Worm (Caenorhabditis elegans) whole organism, early embryonic: Measurements from ENCODE around the gene arl-5.

Experiments
- aly-1 ChIP-seq: sonication (generic microtip); optimal IDR thresholded peaks from 2 replicates; lab custom pipeline; 2016; ENCODE audit warnings: missing genetic modification characterization, missing compliant biosample characterization
- ama-1 ChIP-seq: fragments of 150-350 bp; optimal IDR thresholded peaks from 2 replicates; lab custom pipeline; 2014
- ceh-13 ChIP-seq: fragments of 200-800 bp; sonication (Bioruptor generic); optimal IDR thresholded peaks from 2 replicates; lab custom pipeline; 2018; ENCODE audit warnings: mild to moderate bottlenecking, missing genetic modification characterization, missing compliant biosample characterization
- ets-7 ChIP-seq: sonication (generic microtip); optimal IDR thresholded peaks from 2 replicates; lab custom pipeline; 2016; ENCODE audit warnings: missing genotype, missing genetic modification characterization, missing compliant biosample characterization
- flt-1 ChIP-seq: fragments of 200-800 bp; sonication (Bioruptor generic); IDR thresholded peaks from 2 replicates; pipeline ENCODE4 v1.3.6; 2022; ENCODE audit warnings: missing genetic modification characterization, missing compliant biosample characterization
- hmbx-1 ChIP-seq: sonication (generic microtip); optimal IDR thresholded peaks from 2 replicates; lab custom pipeline; 2016; ENCODE audit warnings: mild to moderate bottlenecking, missing genetic modification characterization, missing compliant biosample characterization
- hmg-4 ChIP-seq: fragments of 200-800 bp; sonication (Bioruptor generic); optimal IDR thresholded peaks from 2 replicates; lab custom pipeline; 2018; ENCODE audit warnings: mild to moderate bottlenecking, missing genetic modification characterization, missing compliant biosample characterization
- hnd-1 ChIP-seq: sonication (generic microtip); optimal IDR thresholded peaks from 2 replicates; lab custom pipeline; 2016; ENCODE audit warnings: missing genetic modification characterization, missing compliant biosample characterization
- pes-1 ChIP-seq: fragments of 200-800 bp; sonication (Bioruptor generic); IDR thresholded peaks from 2 replicates; pipeline ENCODE4 v1.3.6; 2022; ENCODE audit warnings: missing genetic modification reagents, missing genetic modification characterization, missing compliant biosample characterization
- sea-1 ChIP-seq: fragments of 200-800 bp; sonication (Bioruptor generic); conservative IDR thresholded peaks from 2 replicates; pipeline ENCODE4 v1.3.6; 2022; ENCODE audit warnings: missing genetic modification characterization, missing compliant biosample characterization
- tbx-37 ChIP-seq: fragments of 200-800 bp; sonication (Bioruptor generic); conservative IDR thresholded peaks from 2 replicates; pipeline ENCODE4 v1.3.6; 2022; ENCODE audit warnings: missing genetic modification reagents, missing genetic modification characterization, missing compliant biosample characterization
- tra-4 ChIP-seq: sonication (generic microtip); optimal IDR thresholded peaks from 2 replicates; lab custom pipeline; 2017; ENCODE audit warnings: missing genetic modification characterization, missing compliant biosample characterization

ce11 chrIII:9848083-9848482 is 25.0 kb downstream of the arl-5 start, which contains the start of gene mrpl-36:
- no peak for TF ChIP-seq flt-1 (GFP tag; lab: Robert Waterston, UW)
- no peak for TF ChIP-seq ceh-13 (GFP tag; lab: Kevin White, UChicago)
- no peak for TF ChIP-seq hnd-1 (tag; lab: Kevin White, UChicago)
- TF ChIP-seq ama-1 (lab: Kevin White, UChicago) = no peak
- no peak for TF ChIP-seq pes-1 (GFP tag; lab: Robert Waterston, UW)
- TF ChIP-seq sea-1 (GFP tag; lab: Robert Waterston, UW) = no peak
- TF ChIP-seq tra-4 = no peak
- TF ChIP-seq hmg-4 = no peak
- TF ChIP-seq ets-7 (tag; lab: Kevin White, UChicago) = no peak
- no peak for TF ChIP-seq aly-1 (tag; lab: Kevin White, UChicago)
- TF ChIP-seq hmbx-1 (tag; lab: Kevin White, UChicago) = no peak
- no peak for TF ChIP-seq tbx-37 (GFP tag; lab: Robert Waterston, UW)
